Worm (Caenorhabditis elegans): ENCODE data around the gene F44E2.7.

The F44E2.7 gene

DNA sequence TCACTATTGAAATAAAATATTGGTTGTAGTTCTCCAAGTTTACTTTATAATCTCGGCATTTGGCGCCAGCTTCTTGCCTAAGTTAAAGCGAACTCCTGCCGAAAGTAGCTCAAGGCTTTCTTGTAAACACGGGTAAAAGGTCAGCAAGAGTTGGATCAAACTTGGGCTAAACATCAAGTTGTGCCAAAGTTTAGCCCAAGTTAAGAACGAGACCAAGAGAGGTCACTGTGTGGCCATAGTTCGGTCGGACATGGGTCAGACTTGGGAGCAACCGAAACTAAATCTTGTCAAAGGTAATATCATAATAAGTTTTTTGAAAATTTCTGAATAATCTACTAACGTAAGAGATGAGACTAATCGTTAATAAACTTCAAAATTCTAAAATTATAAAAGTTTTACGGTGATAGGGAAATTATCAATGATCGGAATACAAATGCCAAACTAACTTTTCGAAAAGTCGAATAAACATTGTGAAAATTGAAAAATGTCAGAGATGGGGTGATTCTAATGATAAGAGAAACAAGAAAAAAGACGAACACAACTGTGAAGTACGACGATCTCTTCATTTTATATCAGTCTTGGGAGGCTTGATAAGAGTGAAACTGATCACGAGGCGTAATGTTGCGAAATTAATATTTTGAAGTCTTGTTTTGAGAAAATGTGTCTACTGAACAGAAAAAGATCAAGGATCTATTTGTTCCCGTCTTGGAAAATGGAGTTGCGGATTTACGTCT is 19.8 kb upstream of the F44E2.7 start (continued):
- TF ChIP-seq gmeb-1 (tag; optimal IDR thresholded peaks at IDR 0.05) (peak; percentile 47), skn-1 (tag; optimal IDR thresholded peaks at IDR 0.05) (peak; percentile 25)

DNA sequence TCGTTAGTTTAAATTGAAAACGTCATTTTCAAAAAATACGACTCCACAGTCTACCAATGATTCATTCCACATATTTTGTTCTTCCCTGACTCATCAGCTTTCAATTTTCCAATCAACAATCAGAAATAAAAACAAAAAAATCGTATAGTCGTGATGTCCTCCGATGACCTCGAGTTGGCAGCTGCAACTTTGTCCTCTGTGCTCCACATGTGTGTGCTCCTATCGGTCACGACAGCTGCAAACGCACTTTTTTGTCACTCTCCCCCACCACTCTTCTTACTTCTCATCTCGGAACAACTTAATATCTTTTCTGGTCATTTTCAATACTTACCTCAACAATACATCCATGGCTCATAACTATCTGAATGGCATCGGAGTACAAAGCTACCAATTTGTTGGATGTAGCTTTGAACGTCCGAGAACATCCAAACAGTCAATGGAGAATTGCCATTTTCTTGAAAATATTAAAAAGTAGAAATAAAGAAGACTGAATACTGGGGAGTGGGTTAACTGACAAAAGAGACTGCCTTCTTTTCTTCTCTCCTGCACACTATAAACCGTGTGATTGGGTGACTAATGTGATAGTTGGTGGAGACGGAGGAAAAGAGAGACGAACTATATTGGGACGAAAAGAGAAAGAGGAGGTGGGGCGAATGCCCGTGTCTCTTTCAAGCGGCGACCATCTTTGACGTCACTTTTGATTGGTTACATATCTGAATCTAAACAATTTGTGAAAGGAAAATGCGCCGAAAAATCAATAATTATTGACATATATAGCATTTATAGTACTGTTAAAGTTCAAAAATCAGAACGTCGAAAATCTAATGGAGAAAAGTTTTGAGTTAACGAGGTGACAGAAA is 18.9 kb upstream of the F44E2.7 start:
- peak; percentile 8 for TF ChIP-seq F13H6.1 (tag; optimal IDR thresholded peaks at IDR 0.05)
- peak; percentile 43 for TF ChIP-seq nhr-25 (tag; optimal IDR thresholded peaks at IDR 0.05)
- TF ChIP-seq dmd-4 (tag; optimal IDR thresholded peaks at IDR 0.05), result no peak
- TF ChIP-seq unc-62 (GFP tag; optimal IDR thresholded peaks at IDR 0.05), result no peak
- peak; percentile 68 for TF ChIP-seq blmp-1 (tag; optimal IDR thresholded peaks at IDR 0.05; ENCODE audit: insufficient read depth)
- no peak for TF ChIP-seq nhr-77 (tag; optimal IDR thresholded peaks at IDR 0.05)
- TF ChIP-seq sem-4 (tag; optimal IDR thresholded peaks at IDR 0.05), result no peak
- TF ChIP-seq nhr-10 (tag; optimal IDR thresholded peaks at IDR 0.05), result no peak
- TF ChIP-seq ZK546.5 (tag; optimal IDR thresholded peaks at IDR 0.05), result no peak
- TF ChIP-seq crh-2 (tag; optimal IDR thresholded peaks at IDR 0.05), result peak; percentile 58
- TF ChIP-seq sma-3 (GFP tag; optimal IDR thresholded peaks at IDR 0.05), result peak; percentile 64
- TF ChIP-seq nhr-129 (tag; optimal IDR thresholded peaks at IDR 0.05), result peak; percentile 16
- TF ChIP-seq sma-9 (GFP tag; optimal IDR thresholded peaks at IDR 0.05), result peak; percentile 44
- no peak for TF ChIP-seq sma-9 (tag; optimal IDR thresholded peaks at IDR 0.05)
- no peak for TF ChIP-seq unc-39 (tag; optimal IDR thresholded peaks at IDR 0.05)
- peak; percentile 23 for TF ChIP-seq lin-13 (GFP tag; optimal IDR thresholded peaks at IDR 0.05)
- TF ChIP-seq ama-1 (optimal IDR thresholded peaks at IDR 0.05), result peak; percentile 87
- peak in 1 of 2 experiments; percentile 32 for TF ChIP-seq lsy-2 (tag; optimal IDR thresholded peaks at IDR 0.05)
- TF ChIP-seq ztf-1 (GFP tag; conservative IDR thresholded peaks at IDR 0.05), result no peak
- TF ChIP-seq peb-1 (tag; optimal IDR thresholded peaks at IDR 0.05), result no peak
- no peak for TF ChIP-seq R02D3.7 (tag; optimal IDR thresholded peaks at IDR 0.05)
- peak; percentile 65 for TF ChIP-seq fos-1 (tag; optimal IDR thresholded peaks at IDR 0.05)

DNA sequence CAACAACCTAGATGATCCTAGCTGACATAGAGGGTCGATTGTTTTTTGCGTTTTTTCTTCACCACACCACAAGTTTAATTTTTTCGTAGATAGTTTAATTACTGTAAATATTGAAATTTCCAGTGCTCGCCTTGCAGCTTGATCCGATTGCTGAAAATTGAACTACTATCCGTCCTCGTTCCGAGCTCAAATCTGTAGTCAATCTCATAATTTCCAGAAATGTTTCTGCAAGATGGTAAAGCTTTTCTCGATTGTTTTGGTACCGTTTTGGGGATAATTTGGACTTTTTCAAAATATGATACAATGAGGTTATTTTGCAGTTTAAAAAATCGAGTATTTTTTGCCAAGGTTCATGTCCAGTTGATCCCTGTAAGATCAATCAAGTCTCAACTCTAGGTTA is 17.8 kb upstream of the F44E2.7 start:
- TF ChIP-seq R02D3.7 (tag; optimal IDR thresholded peaks at IDR 0.05) (no peak), elt-1 (tag; optimal IDR thresholded peaks at IDR 0.05) (no peak), lin-39 (tag; optimal IDR thresholded peaks at IDR 0.05) (no peak), mbf-1 (tag; optimal IDR thresholded peaks at IDR 0.05) (no peak), sma-3 (GFP tag; optimal IDR thresholded peaks at IDR 0.05) (no peak), Y55F3AM.14 (GFP tag; optimal IDR thresholded peaks at IDR 0.05) (no peak), lin-11 (tag; optimal IDR thresholded peaks at IDR 0.05) (no peak), blmp-1 (tag; optimal IDR thresholded peaks at IDR 0.05; ENCODE audit: insufficient read depth) (no peak), sem-4 (tag; optimal IDR thresholded peaks at IDR 0.05) (no peak), nhr-25 (tag; optimal IDR thresholded peaks at IDR 0.05) (no peak)

ce11 chrIII:8865294-8865766 is 17.1 kb upstream of the F44E2.7 start:
- TF ChIP-seq gmeb-1 (tag; optimal IDR thresholded peaks at IDR 0.05), result peak; percentile 62
- peak; percentile 53 for TF ChIP-seq nhr-21 (tag; optimal IDR thresholded peaks at IDR 0.05)
- no peak for TF ChIP-seq elt-1 (tag; optimal IDR thresholded peaks at IDR 0.05)
- peak; percentile 65 for TF ChIP-seq lin-13 (GFP tag; optimal IDR thresholded peaks at IDR 0.05)
- peak; percentile 47 for TF ChIP-seq nhr-25 (tag; optimal IDR thresholded peaks at IDR 0.05)
- TF ChIP-seq mdl-1 (tag; optimal IDR thresholded peaks at IDR 0.05), result peak; percentile 17 to 31
- TF ChIP-seq ceh-16 (tag; optimal IDR thresholded peaks at IDR 0.05), result peak; percentile 2
- TF ChIP-seq nhr-10 (tag; optimal IDR thresholded peaks at IDR 0.05), result peak; percentile 50
- TF ChIP-seq fos-1 (tag; optimal IDR thresholded peaks at IDR 0.05), result peak; percentile 84
- TF ChIP-seq sma-3 (GFP tag; optimal IDR thresholded peaks at IDR 0.05), result peak; percentile 75
- peak; percentile 51 for TF ChIP-seq sem-4 (tag; optimal IDR thresholded peaks at IDR 0.05)
- TF ChIP-seq nhr-77 (tag; optimal IDR thresholded peaks at IDR 0.05), result peak; percentile 18
- TF ChIP-seq nhr-129 (tag; optimal IDR thresholded peaks at IDR 0.05), result peak; percentile 57
- TF ChIP-seq ztf-1 (GFP tag; conservative IDR thresholded peaks at IDR 0.05), result no peak
- peak; percentile 97 for TF ChIP-seq ama-1 (optimal IDR thresholded peaks at IDR 0.05)
- TF ChIP-seq nhr-12 (tag; optimal IDR thresholded peaks at IDR 0.05), result no peak
- TF ChIP-seq blmp-1 (tag; optimal IDR thresholded peaks at IDR 0.05; ENCODE audit: insufficient read depth), result no peak
- TF ChIP-seq snpc-4 (tag; optimal IDR thresholded peaks at IDR 0.05), result peak; percentile 3
- peak; percentile 87 for TF ChIP-seq Y55F3AM.14 (GFP tag; optimal IDR thresholded peaks at IDR 0.05)
- TF ChIP-seq lsy-2 (tag; optimal IDR thresholded peaks at IDR 0.05), result peak in 1 of 2 experiments; percentile 63
- peak; percentile 87 for TF ChIP-seq F13H6.1 (tag; optimal IDR thresholded peaks at IDR 0.05)
- peak; percentile 3 for TF ChIP-seq mab-5 (tag; optimal IDR thresholded peaks at IDR 0.05)
- no peak for TF ChIP-seq peb-1 (tag; optimal IDR thresholded peaks at IDR 0.05)
- peak; percentile 75 for TF ChIP-seq crh-2 (tag; optimal IDR thresholded peaks at IDR 0.05)

Data from whole organism, L2 larva.